Fruit fly (Drosophila melanogaster): ENCODE measurements around the gene SP1029.

The SP1029 gene

dm6 chr3R:29199807-29200693, 50.2 kb downstream of the SP1029 start, which contains the start of gene CG11899 (continued):
- TF ChIP-seq Gug (GFP tag; IDR thresholded peaks at IDR 0.05) (peak; percentile 75; the same call in 3 of the 4 replicates), CG7987 (GFP tag; optimal IDR thresholded peaks at IDR 0.05) (no peak), lmd (GFP tag; IDR thresholded peaks at IDR 0.05) (peak; percentile 23; the same call in 1 of the 2 replicates), nom (GFP tag; optimal IDR thresholded peaks at IDR 0.05) (peak; percentile 89), MESR4 (GFP tag; optimal IDR thresholded peaks at IDR 0.05) (no peak), NFAT (GFP tag; IDR thresholded peaks at IDR 0.05) (0 out of 2 replicates have a peak, but pooled peaks have one; percentile 23), sens (GFP tag) (peak; percentile 63), CG18011 (GFP tag; optimal IDR thresholded peaks at IDR 0.05) (no peak), CG32532 (GFP tag; IDR thresholded peaks at IDR 0.05) (peak; percentile 60), sug (tag; optimal IDR thresholded peaks at IDR 0.05) (peak; percentile 46), CG16813 (GFP tag; IDR thresholded peaks at IDR 0.05; ENCODE audit: partially characterized antibody) (no peak), Rfx (GFP tag; IDR thresholded peaks at IDR 0.05) (peak; percentile 35; the same call in 1 of the 2 replicates), sim (GFP tag; IDR thresholded peaks at IDR 0.05) (no peak), Hr78 (GFP tag; optimal IDR thresholded peaks at IDR 0.05) (peak in 1 of 2 experiments; percentile 37), yki (optimal IDR thresholded peaks at IDR 0.05) (no peak), amos (GFP tag; IDR thresholded peaks at IDR 0.05; ENCODE audit: partially characterized antibody) (0 out of 2 replicates have a peak, but pooled peaks have one; percentile 17), mam (GFP tag; optimal IDR thresholded peaks at IDR 0.05) (peak; percentile 7), bab2 (GFP tag; optimal IDR thresholded peaks at IDR 0.05) (peak; percentile 7), CG12219 (GFP tag; optimal IDR thresholded peaks at IDR 0.05) (no peak), CG6254 (GFP tag; optimal IDR thresholded peaks at IDR 0.05) (no peak), ewg (GFP tag; optimal IDR thresholded peaks at IDR 0.05) (no peak), croc (GFP tag; conservative IDR thresholded peaks at IDR 0.05) (no peak), CG9817 (tag; optimal IDR thresholded peaks at IDR 0.05) (no peak), lab (GFP tag; optimal IDR thresholded peaks at IDR 0.05) (peak; percentile 21), Dfd (GFP tag; optimal IDR thresholded peaks at IDR 0.05) (no peak), Ets65A (GFP tag) (peak; percentile 53), slbo (GFP tag; IDR thresholded peaks at IDR 0.05) (0 out of 2 replicates have a peak, but pooled peaks have one; percentile 32)

dm6 chr3R:29198299-29198698, 52.0 kb downstream of the SP1029 start:
- TF ChIP-seq disco-r (GFP tag; optimal IDR thresholded peaks at IDR 0.05) (no peak), Dip2 (GFP tag; IDR thresholded peaks at IDR 0.05) (no peak), CG11560 (tag; IDR thresholded peaks at IDR 0.05) (no peak), CG12659 (GFP tag; optimal IDR thresholded peaks at IDR 0.05) (no peak), CG8281 (tag; optimal IDR thresholded peaks at IDR 0.05) (no peak), CG1647 (GFP tag; optimal IDR thresholded peaks at IDR 0.05) (no peak), ac (GFP tag; optimal IDR thresholded peaks at IDR 0.05) (no peak), Pdp1 (GFP tag; optimal IDR thresholded peaks at IDR 0.05) (peak in 1 of 2 experiments; percentile 82), oc (tag; optimal IDR thresholded peaks at IDR 0.05) (peak; percentile 82), tgo (GFP tag; IDR thresholded peaks at IDR 0.05) (no peak), Meics (GFP tag; optimal IDR thresholded peaks at IDR 0.05) (no peak), Med (GFP tag) (no peak)
